Worm (Caenorhabditis elegans) whole organism, L2 larva: ENCODE data around the gene B0310.2.

Experiments
- nhr-11 ChIP-seq: fragments of 150-350 bp; optimal IDR thresholded peaks from 2 replicates; lab custom pipeline; 2014; ENCODE audit warnings: missing biosample characterization, missing genetic modification characterization
- ztf-4 ChIP-seq: fragments of 150-350 bp; optimal IDR thresholded peaks from 2 replicates; lab custom pipeline; 2014; ENCODE audit warnings: missing biosample characterization, missing genetic modification characterization

ce11 chrX:551175-551729 lies 44.5 kb upstream of the B0310.2 start, which contains the start of gene F57C12.2:
- no peak for TF ChIP-seq nhr-11 (tag; lab: Kevin White, UChicago)
- TF ChIP-seq ztf-4 (tag; lab: Kevin White, UChicago): no peak
